Fruit fly (Drosophila melanogaster) whole organism, prepupa: ENCODE data around the gene Bx.

Experiments
- CG10631 ChIP-seq: fragments of 200-800 bp; sonication (Bioruptor generic); optimal IDR thresholded peaks from 2 replicates; lab custom pipeline; 2016; ENCODE audit warnings: missing biosample characterization, missing genetic modification characterization
- CG11294 ChIP-seq: fragments of 200-800 bp; sonication (Bioruptor generic); IDR thresholded peaks from 2 replicates; pipeline ENCODE4 v1.3.6; 2022; ENCODE audit warnings: missing biosample characterization, missing genetic modification characterization
- CG11902 ChIP-seq: fragments of 200-800 bp; sonication (Bioruptor generic); optimal IDR thresholded peaks from 3 replicates; lab custom pipeline; 2016; ENCODE audit warnings: missing biosample characterization, missing genetic modification characterization
- CG15336 ChIP-seq: fragments of 200-800 bp; sonication (Bioruptor generic); IDR thresholded peaks from 2 replicates; pipeline ENCODE4 v1.3.6; 2022; ENCODE audit warnings: missing biosample characterization, missing genetic modification characterization
- CG1621 ChIP-seq: fragments of 200-800 bp; sonication (Bioruptor generic); optimal IDR thresholded peaks from 3 replicates; lab custom pipeline; 2018; ENCODE audit warnings: missing biosample characterization, mild to moderate bottlenecking, missing genetic modification characterization
- CG16779 ChIP-seq: fragments of 200-800 bp; sonication (Bioruptor generic); optimal IDR thresholded peaks from 3 replicates; lab custom pipeline; 2017; ENCODE audit warnings: missing biosample characterization, mild to moderate bottlenecking, missing genetic modification characterization
- CG3032 ChIP-seq: fragments of 200-800 bp; optimal IDR thresholded peaks from 2 replicates; lab custom pipeline; 2019; ENCODE audit warnings: missing biosample characterization, mild to moderate bottlenecking, missing genetic modification characterization, moderate library complexity
- CG31627 ChIP-seq: fragments of 200-800 bp; sonication (Bioruptor generic); optimal IDR thresholded peaks from 3 replicates; lab custom pipeline; 2016; ENCODE audit warnings: missing biosample characterization, missing genetic modification characterization
- CG32006 ChIP-seq: fragments of 200-800 bp; sonication (Bioruptor generic); optimal IDR thresholded peaks from 3 replicates; lab custom pipeline; 2017; ENCODE audit warnings: missing biosample characterization, mild to moderate bottlenecking, missing genetic modification characterization
- CG34406 ChIP-seq: fragments of 200-800 bp; sonication (Bioruptor generic); optimal IDR thresholded peaks from 3 replicates; lab custom pipeline; 2016; ENCODE audit warnings: missing biosample characterization, missing genetic modification characterization
- CG3919 ChIP-seq: fragments of 200-800 bp; sonication (Bioruptor generic); optimal IDR thresholded peaks from 3 replicates; lab custom pipeline; 2016; ENCODE audit warnings: missing biosample characterization, missing genetic modification characterization
- CG4318 ChIP-seq: fragments of 200-800 bp; sonication (Bioruptor generic); optimal IDR thresholded peaks from 3 replicates; lab custom pipeline; 2017; ENCODE audit warnings: missing biosample characterization, mild to moderate bottlenecking, missing genetic modification characterization
- CG6163 ChIP-seq: fragments of 200-800 bp; sonication (Bioruptor generic); IDR thresholded peaks from 3 replicates; pipeline ENCODE4 v1.3.6; 2022; ENCODE audit warnings: missing biosample characterization, missing genetic modification characterization
- CG6276 ChIP-seq: fragments of 200-800 bp; sonication (Bioruptor generic); optimal IDR thresholded peaks from 2 replicates; lab custom pipeline; 2017; ENCODE audit warnings: missing biosample characterization, mild to moderate bottlenecking, missing genetic modification characterization
- CG6792 ChIP-seq: fragments of 200-800 bp; sonication (Bioruptor generic); optimal IDR thresholded peaks from 3 replicates; lab custom pipeline; 2016; ENCODE audit warnings: missing biosample characterization, missing genetic modification characterization
- CG6808 ChIP-seq: fragments of 200-800 bp; sonication (Bioruptor generic); optimal IDR thresholded peaks from 3 replicates; lab custom pipeline; 2017; ENCODE audit warnings: missing biosample characterization, missing genetic modification characterization, mild to moderate bottlenecking, moderate library complexity, missing genetic modification reagents
- CG6854 ChIP-seq: fragments of 200-800 bp; sonication (Bioruptor generic); optimal IDR thresholded peaks from 2 replicates; lab custom pipeline; 2017; ENCODE audit warnings: missing biosample characterization, mild to moderate bottlenecking, missing genetic modification characterization
- CG8119 ChIP-seq: fragments of 200-800 bp; sonication (Bioruptor generic); IDR thresholded peaks from 3 replicates; pipeline ENCODE4 v1.3.6; 2022; ENCODE audit warnings: missing biosample characterization, missing genetic modification characterization
- CG8319 ChIP-seq: fragments of 200-800 bp; sonication (Bioruptor generic); optimal IDR thresholded peaks from 3 replicates; lab custom pipeline; 2016; ENCODE audit warnings: missing biosample characterization, missing genetic modification characterization
- CG8632 ChIP-seq: fragments of 200-800 bp; sonication (Bioruptor generic); optimal IDR thresholded peaks from 3 replicates; lab custom pipeline; 2016; ENCODE audit warnings: missing biosample characterization, missing genetic modification characterization
- CG9139 ChIP-seq: fragments of 200-800 bp; sonication (Bioruptor generic); optimal IDR thresholded peaks from 3 replicates; lab custom pipeline; 2017; ENCODE audit warnings: missing biosample characterization, mild to moderate bottlenecking, missing genetic modification characterization
- Eip75B ChIP-seq: fragments of 200-800 bp; sonication (Bioruptor generic); optimal IDR thresholded peaks from 3 replicates; lab custom pipeline; 2016; ENCODE audit warnings: missing biosample characterization, missing genetic modification characterization
- Eip78C ChIP-seq: fragments of 200-800 bp; sonication (Bioruptor generic); peaks from one replicate; lab custom pipeline; 2016; ENCODE audit warnings: missing biosample characterization, missing genetic modification characterization
- Eip93F ChIP-seq: fragments of 200-800 bp; sonication (Bioruptor generic); optimal IDR thresholded peaks from 2 replicates; lab custom pipeline; 2016; ENCODE audit warnings: missing biosample characterization, mild to moderate bottlenecking, missing genetic modification characterization
- Ets21C ChIP-seq: fragments of 200-800 bp; sonication (Bioruptor generic); optimal IDR thresholded peaks from 3 replicates; lab custom pipeline; 2016; ENCODE audit warnings: missing biosample characterization, missing genetic modification characterization
- Gug ChIP-seq: fragments of 200-800 bp; sonication (Bioruptor generic); IDR thresholded peaks from 2 replicates; pipeline ENCODE4 v1.3.6; 2022; ENCODE audit warnings: missing biosample characterization, missing genetic modification characterization
- Hr39 ChIP-seq: fragments of 200-800 bp; sonication (Bioruptor generic); optimal IDR thresholded peaks from 2 replicates; lab custom pipeline; 2016; ENCODE audit warnings: missing biosample characterization, missing genetic modification characterization
- Hr4 ChIP-seq: fragments of 200-800 bp; sonication (Bioruptor generic); optimal IDR thresholded peaks from 3 replicates; lab custom pipeline; 2016; ENCODE audit warnings: missing biosample characterization, missing genetic modification characterization
- Lpt ChIP-seq: fragments of 200-800 bp; sonication (Bioruptor generic); optimal IDR thresholded peaks from 3 replicates; lab custom pipeline; 2016; ENCODE audit warnings: missing biosample characterization, missing genetic modification characterization
- OdsH ChIP-seq: fragments of 200-800 bp; sonication (Bioruptor generic); optimal IDR thresholded peaks from 3 replicates; lab custom pipeline; 2016; ENCODE audit warnings: missing biosample characterization, missing genetic modification characterization
- Smox ChIP-seq: fragments of 200-800 bp; sonication (Bioruptor generic); optimal IDR thresholded peaks from 3 replicates; lab custom pipeline; 2016; ENCODE audit warnings: missing biosample characterization, missing genetic modification characterization
- Sox102F ChIP-seq: fragments of 200-800 bp; sonication (Bioruptor generic); optimal IDR thresholded peaks from 2 replicates; lab custom pipeline; 2016; ENCODE audit warnings: missing biosample characterization, mild to moderate bottlenecking, missing genetic modification characterization
- Sox14 ChIP-seq: fragments of 200-800 bp; sonication (Bioruptor generic); optimal IDR thresholded peaks from 3 replicates; lab custom pipeline; 2016; ENCODE audit warnings: missing biosample characterization, missing genetic modification characterization
- Sox15 ChIP-seq: fragments of 200-800 bp; sonication (Bioruptor generic); optimal IDR thresholded peaks from 3 replicates; lab custom pipeline; 2016; ENCODE audit warnings: missing biosample characterization, missing genetic modification characterization
- cyc ChIP-seq: fragments of 200-800 bp; sonication (Bioruptor generic); optimal IDR thresholded peaks from 3 replicates; lab custom pipeline; 2016; ENCODE audit warnings: missing biosample characterization, missing genetic modification characterization
- dac ChIP-seq: fragments of 200-800 bp; sonication (Bioruptor generic); optimal IDR thresholded peaks from 2 replicates; lab custom pipeline; 2017; ENCODE audit warnings: missing biosample characterization, mild to moderate bottlenecking, missing genetic modification characterization
- dsx ChIP-seq: fragments of 200-800 bp; optimal IDR thresholded peaks from 3 replicates; lab custom pipeline; 2019; ENCODE audit warnings: missing biosample characterization, mild to moderate bottlenecking, missing genetic modification characterization, moderate library complexity; ENCODE audit not compliant: poor library complexity, severe bottlenecking
- eg ChIP-seq: fragments of 200-800 bp; sonication (Bioruptor generic); IDR thresholded peaks from 3 replicates; pipeline ENCODE4 v1.3.6; 2022; ENCODE audit warnings: missing biosample characterization, missing genetic modification characterization
- esn ChIP-seq: fragments of 200-800 bp; sonication (Bioruptor generic); optimal IDR thresholded peaks from 2 replicates; lab custom pipeline; 2016; ENCODE audit warnings: missing biosample characterization, mild to moderate bottlenecking, missing genetic modification characterization, moderate library complexity
- fd59A ChIP-seq: fragments of 200-800 bp; sonication (Bioruptor generic); optimal IDR thresholded peaks from 2 replicates; lab custom pipeline; 2017; ENCODE audit warnings: missing biosample characterization, mild to moderate bottlenecking, missing genetic modification characterization, missing genetic modification reagents
- fd85E ChIP-seq: fragments of 200-800 bp; sonication (Bioruptor generic); optimal IDR thresholded peaks from 3 replicates; lab custom pipeline; 2016; ENCODE audit warnings: missing biosample characterization, missing genetic modification characterization
- fkh ChIP-seq: fragments of 200-800 bp; sonication (Bioruptor generic); optimal IDR thresholded peaks from 3 replicates; lab custom pipeline; 2017; ENCODE audit warnings: missing biosample characterization, mild to moderate bottlenecking, missing genetic modification characterization, moderate library complexity
- net ChIP-seq: fragments of 200-800 bp; sonication (Bioruptor generic); optimal IDR thresholded peaks from 3 replicates; lab custom pipeline; 2016; ENCODE audit warnings: missing biosample characterization, missing genetic modification characterization
- spab ChIP-seq: fragments of 200-800 bp; sonication (Bioruptor generic); optimal IDR thresholded peaks from 2 replicates; lab custom pipeline; 2017; ENCODE audit warnings: missing biosample characterization, mild to moderate bottlenecking, missing genetic modification characterization, missing genetic modification reagents
- ss ChIP-seq, 2 experiments: fragments of 200-800 bp; sonication (Bioruptor generic); optimal IDR thresholded peaks; 2 replicates in 1 of 2; 3 replicates in 1 of 2; lab custom pipeline; 2017 to 2018; ENCODE audit warnings: mild to moderate bottlenecking in 2 of 2, missing biosample characterization in 2 of 2, missing genetic modification characterization in 2 of 2, moderate library complexity in 1 of 2
- svp ChIP-seq: fragments of 200-800 bp; sonication (Bioruptor generic); peaks from one replicate; lab custom pipeline; 2016; ENCODE audit warnings: missing biosample characterization, missing genetic modification characterization
- vri ChIP-seq: fragments of 200-800 bp; sonication (Bioruptor generic); optimal IDR thresholded peaks from 3 replicates; lab custom pipeline; 2016; ENCODE audit warnings: missing biosample characterization, mild to moderate bottlenecking, missing genetic modification characterization

Bx gene

dm6 chrX:18564984-18565383 is 49.8 kb downstream of the Bx start (continued):
- TF ChIP-seq ss (GFP tag; optimal IDR thresholded peaks at IDR 0.05; lab: Kevin White, UChicago) (no peak), cyc (GFP tag; lab: Kevin White, UChicago) (no peak), CG34406 (GFP tag; lab: Kevin White, UChicago) (no peak), Hr4 (GFP tag; lab: Kevin White, UChicago) (no peak), CG8119 (GFP tag; lab: Robert Waterston, UW) (peak; percentile 64), CG6276 (GFP tag; lab: Kevin White, UChicago) (no peak), CG15336 (peak; percentile 68), CG6792 (peak; percentile 3), CG10631 (peak; percentile 4), net (GFP tag; lab: Kevin White, UChicago) (peak; percentile 18), Sox102F (GFP tag; lab: Kevin White, UChicago) (peak; percentile 12), CG9139 (no peak), vri (GFP tag; lab: Kevin White, UChicago) (no peak), CG4318 (no peak), fkh (GFP tag; lab: Kevin White, UChicago) (no peak), Sox15 (no peak), CG6854 (no peak), fd59A (GFP tag; lab: Kevin White, UChicago) (no peak), CG1621 (tag; lab: Kevin White, UChicago) (no peak), dac (GFP tag; lab: Kevin White, UChicago) (no peak), Ets21C (no peak), CG32006 (GFP tag; lab: Kevin White, UChicago) (peak; percentile 50), CG3032 (tag; lab: Kevin White, UChicago) (no peak), CG8319 (GFP tag; lab: Kevin White, UChicago) (peak; percentile 10), Sox14 (GFP tag; lab: Kevin White, UChicago) (peak; percentile 8), Eip75B (peak; percentile 6), fd85E (no peak), Eip93F (GFP tag; lab: Kevin White, UChicago) (no peak), CG11294 (no peak), CG6808 (GFP tag; lab: Kevin White, UChicago) (no peak), spab (GFP tag; lab: Kevin White, UChicago) (no peak)

dm6 chrX:18565630-18566319 is 50.5 kb downstream of the Bx start:
- TF ChIP-seq CG6808 (GFP tag; lab: Kevin White, UChicago) (peak; percentile 84), Eip75B (no peak), CG3919 (GFP tag; lab: Kevin White, UChicago) (peak; percentile 28), Gug (no peak), Hr4 (GFP tag; lab: Kevin White, UChicago) (peak; percentile 41), Smox (GFP tag; lab: Kevin White, UChicago) (no peak), Sox102F (GFP tag; lab: Kevin White, UChicago) (peak; percentile 6), fkh (GFP tag; lab: Kevin White, UChicago) (no peak), dsx (no peak), CG9139 (no peak), Ets21C (no peak), cyc (GFP tag; lab: Kevin White, UChicago) (peak; percentile 6), fd59A (GFP tag; lab: Kevin White, UChicago) (no peak), esn (GFP tag; lab: Kevin White, UChicago) (peak; percentile 35), CG32006 (GFP tag; lab: Kevin White, UChicago) (peak; percentile 44), CG31627 (GFP tag; lab: Kevin White, UChicago) (peak; percentile 18), Sox15 (no peak), Lpt (GFP tag; lab: Kevin White, UChicago) (no peak), CG16779 (no peak), Sox14 (GFP tag; lab: Kevin White, UChicago) (peak; percentile 13), ss (GFP tag; optimal IDR thresholded peaks at IDR 0.05; lab: Kevin White, UChicago) (no peak), CG6854 (no peak), CG15336 (peak; percentile 68), CG10631 (peak; percentile 12), svp (GFP tag; lab: Kevin White, UChicago) (peak; percentile 74), CG6792 (no peak), fd85E (no peak), CG1621 (tag; lab: Kevin White, UChicago) (no peak), CG11902 (GFP tag; lab: Kevin White, UChicago) (no peak), Eip78C (GFP tag; lab: Kevin White, UChicago) (peak; percentile 70), eg (GFP tag; lab: Robert Waterston, UW) (peak; percentile 70), dac (GFP tag; lab: Kevin White, UChicago) (no peak), CG4318 (no peak), CG6163 (GFP tag; lab: Robert Waterston, UW) (peak; percentile 70), CG8632 (GFP tag; lab: Kevin White, UChicago) (no peak), OdsH (GFP tag; lab: Kevin White, UChicago) (peak; percentile 2), Hr39 (GFP tag; lab: Kevin White, UChicago) (peak; percentile 10)
